Worm (Caenorhabditis elegans) whole organism, dauer: ENCODE results near the gene Y47D3B.3.

Experiments used
- unc-62 ChIP-seq: sonication (generic microtip); optimal IDR thresholded peaks from 2 replicates; lab custom pipeline; 2017; ENCODE audit warnings: missing biosample characterization, missing genetic modification reagents, missing genetic modification characterization

The Y47D3B.3 gene

ce11 chrIII:11442556-11442955, 45.0 kb downstream of the Y47D3B.3 start, which contains the start of gene sbp-1:
Gene sbp-1, minus strand, starts transcription at chrIII:11442566.
- no peak for TF ChIP-seq unc-62 (GFP tag; lab: Kevin White, UChicago)

- no peak for TF ChIP-seq unc-62 (GFP tag; lab: Kevin White, UChicago)
These were observed 45.9 kb downstream of the Y47D3B.3 start for ce11 chrIII:11443408-11443994.

- TF ChIP-seq unc-62 (GFP tag; lab: Kevin White, UChicago), result no peak
These were observed 47.3 kb downstream of the Y47D3B.3 start for ce11 chrIII:11444796-11445386.

ce11 chrIII:11446826-11447225, 49.2 kb downstream of the Y47D3B.3 start:
- TF ChIP-seq unc-62 (GFP tag; lab: Kevin White, UChicago), result no peak

ce11 chrIII:11448330-11448729, 50.7 kb downstream of the Y47D3B.3 start:
- TF ChIP-seq unc-62 (GFP tag; lab: Kevin White, UChicago), result no peak

ce11 chrIII:11451380-11451779, 53.8 kb downstream of the Y47D3B.3 start:
- TF ChIP-seq unc-62 (GFP tag; lab: Kevin White, UChicago), result no peak
